Fruit fly (Drosophila melanogaster) whole organism, embryonic: ENCODE results near the gene Ubc6.

Source experiments
- Aef1 ChIP-seq: fragments of 200-800 bp; sonication (Bioruptor generic); IDR thresholded peaks from 3 replicates; pipeline ENCODE4 v1.3.6; 2022; ENCODE audit warnings: missing biosample characterization, missing genetic modification characterization
- BEAF-32 ChIP-seq: fragments of 200-800 bp; sonication (Bioruptor generic); optimal IDR thresholded peaks from 3 replicates; lab custom pipeline; 2017; ENCODE audit warnings: missing biosample characterization, missing genetic modification characterization, mild to moderate bottlenecking, moderate library complexity, missing genetic modification reagents
- BtbVII ChIP-seq: fragments of 200-800 bp; sonication (Bioruptor generic); optimal IDR thresholded peaks from 3 replicates; lab custom pipeline; 2017; ENCODE audit warnings: missing biosample characterization, mild to moderate bottlenecking, missing genetic modification characterization
- CG10321 ChIP-seq: fragments of 200-800 bp; sonication (Bioruptor generic); IDR thresholded peaks from 2 replicates; pipeline ENCODE4 v1.3.6; 2022; ENCODE audit warnings: missing biosample characterization, missing genetic modification characterization
- CG11695 ChIP-seq: fragments of 200-800 bp; sonication (Bioruptor generic); IDR thresholded peaks from 3 replicates; pipeline ENCODE4 v1.3.6; 2022; ENCODE audit warnings: missing biosample characterization, missing genetic modification characterization
- CG12769 ChIP-seq: fragments of 200-800 bp; sonication (Bioruptor generic); optimal IDR thresholded peaks from 2 replicates; lab custom pipeline; 2019; ENCODE audit warnings: missing biosample characterization, mild to moderate bottlenecking, missing genetic modification characterization, moderate library complexity
- CG15696 ChIP-seq: fragments of 200-800 bp; sonication (Bioruptor generic); optimal IDR thresholded peaks from 2 replicates; lab custom pipeline; 2019; ENCODE audit warnings: missing biosample characterization, mild to moderate bottlenecking, missing genetic modification characterization, moderate library complexity
- CG1602 ChIP-seq: fragments of 200-800 bp; sonication (Bioruptor generic); optimal IDR thresholded peaks from 3 replicates; lab custom pipeline; 2016; ENCODE audit warnings: missing biosample characterization, missing genetic modification characterization
- CG16863 ChIP-seq: fragments of 200-800 bp; sonication (Bioruptor generic); optimal IDR thresholded peaks from 3 replicates; lab custom pipeline; 2016; ENCODE audit warnings: missing biosample characterization, missing genetic modification characterization
- CG17802 ChIP-seq: fragments of 200-800 bp; sonication (Bioruptor generic); optimal IDR thresholded peaks from 2 replicates; lab custom pipeline; 2018; ENCODE audit warnings: missing biosample characterization, mild to moderate bottlenecking, missing genetic modification characterization, moderate library complexity
- CG18476 ChIP-seq: fragments of 200-800 bp; sonication (Bioruptor generic); optimal IDR thresholded peaks from 2 replicates; lab custom pipeline; 2016; ENCODE audit warnings: missing biosample characterization, mild to moderate bottlenecking, missing genetic modification characterization
- CG18599 ChIP-seq: fragments of 200-800 bp; sonication (Bioruptor generic); optimal IDR thresholded peaks from 3 replicates; lab custom pipeline; 2017; ENCODE audit warnings: missing biosample characterization, missing genetic modification characterization, mild to moderate bottlenecking, moderate library complexity, missing genetic modification reagents
- CG18764 ChIP-seq: fragments of 200-800 bp; sonication (Bioruptor generic); optimal IDR thresholded peaks from 3 replicates; lab custom pipeline; 2016; ENCODE audit warnings: missing biosample characterization, missing genetic modification characterization
- CG2678 ChIP-seq: fragments of 200-800 bp; sonication (Bioruptor generic); optimal IDR thresholded peaks from 3 replicates; lab custom pipeline; 2019; ENCODE audit warnings: missing biosample characterization, mild to moderate bottlenecking, missing genetic modification characterization, moderate library complexity
- CG2712 ChIP-seq: fragments of 200-800 bp; optimal IDR thresholded peaks from 3 replicates; lab custom pipeline; 2019; ENCODE audit warnings: missing biosample characterization, mild to moderate bottlenecking, missing genetic modification characterization, moderate library complexity
- CG4360 ChIP-seq: fragments of 200-800 bp; sonication (Bioruptor generic); IDR thresholded peaks from 2 replicates; pipeline ENCODE4 v1.3.6; 2022; ENCODE audit warnings: missing biosample characterization, missing genetic modification characterization
- CG4424 ChIP-seq: fragments of 200-800 bp; sonication (Bioruptor generic); optimal IDR thresholded peaks from 3 replicates; lab custom pipeline; 2016; ENCODE audit warnings: missing biosample characterization, missing genetic modification characterization
- CG6813 ChIP-seq: fragments of 200-800 bp; sonication (Bioruptor generic); optimal IDR thresholded peaks from 2 replicates; lab custom pipeline; 2017; ENCODE audit warnings: missing biosample characterization, missing genetic modification characterization, mild to moderate bottlenecking, moderate library complexity, missing genetic modification reagents
- CG9215 ChIP-seq: fragments of 200-800 bp; sonication (Bioruptor generic); IDR thresholded peaks from 2 replicates; pipeline ENCODE4 v1.3.6; 2022; ENCODE audit warnings: missing biosample characterization, missing genetic modification characterization
- HLHmδ ChIP-seq: fragments of 200-800 bp; sonication (Bioruptor generic); optimal IDR thresholded peaks from 2 replicates; lab custom pipeline; 2018; ENCODE audit warnings: missing biosample characterization, mild to moderate bottlenecking, missing genetic modification characterization, moderate library complexity
- Hr78 ChIP-seq, 2 experiments: fragments of 200-800 bp in 1 of 2; fragments of >200 bp in 1 of 2; sonication (Bioruptor generic) in 1 of 2; optimal IDR thresholded peaks; 2 replicates each; lab custom pipeline; 2017 to 2019; ENCODE audit warnings: missing biosample characterization in 2 of 2, missing genetic modification characterization in 2 of 2, mild to moderate bottlenecking in 1 of 2, moderate library complexity in 1 of 2
- Lim3 ChIP-seq: fragments of 200-800 bp; sonication (Bioruptor generic); IDR thresholded peaks from 2 replicates; pipeline ENCODE4 v1.3.6; 2022; ENCODE audit warnings: missing biosample characterization, missing genetic modification characterization
- Med ChIP-seq: fragments of 200-800 bp; sonication (Bioruptor generic); peaks from one replicate; lab custom pipeline; 2016; ENCODE audit warnings: missing biosample characterization, missing genetic modification characterization, mild to moderate bottlenecking, inconsistent platforms, moderate library complexity
- NC2α ChIP-seq: fragments of 200-800 bp; sonication (Bioruptor generic); optimal IDR thresholded peaks from 2 replicates; lab custom pipeline; 2016; ENCODE audit warnings: missing biosample characterization, missing genetic modification characterization
- Oli ChIP-seq: fragments of 200-800 bp; sonication (Bioruptor generic); optimal IDR thresholded peaks from 2 replicates; lab custom pipeline; 2018; ENCODE audit warnings: missing biosample characterization, mild to moderate bottlenecking, missing genetic modification characterization, moderate library complexity
- Rx ChIP-seq: fragments of 200-800 bp; sonication (Bioruptor generic); IDR thresholded peaks from 2 replicates; pipeline ENCODE4 v1.3.6; 2022; ENCODE audit warnings: missing biosample characterization, missing genetic modification characterization
- Sox100B ChIP-seq: fragments of 200-800 bp; sonication (Bioruptor generic); optimal IDR thresholded peaks from 3 replicates; lab custom pipeline; 2018; ENCODE audit warnings: missing biosample characterization, mild to moderate bottlenecking, missing genetic modification characterization
- Ssrp ChIP-seq: fragments of 200-800 bp; sonication (Bioruptor generic); optimal IDR thresholded peaks from 2 replicates; lab custom pipeline; 2018; ENCODE audit warnings: missing biosample characterization, mild to moderate bottlenecking, missing genetic modification characterization, moderate library complexity
- Usf ChIP-seq: fragments of 200-800 bp; sonication (Bioruptor generic); optimal IDR thresholded peaks from 2 replicates; lab custom pipeline; 2017; ENCODE audit warnings: missing genotype, missing biosample characterization, missing genetic modification characterization
- Xrp1 ChIP-seq: fragments of 200-800 bp; sonication (Bioruptor generic); IDR thresholded peaks from 2 replicates; pipeline ENCODE4 v1.3.6; 2022; ENCODE audit warnings: missing biosample characterization, missing genetic modification characterization
- ac ChIP-seq: fragments of 200-800 bp; sonication (Bioruptor generic); optimal IDR thresholded peaks from 3 replicates; lab custom pipeline; 2017; ENCODE audit warnings: missing biosample characterization, mild to moderate bottlenecking, missing genetic modification characterization
- aop ChIP-seq: fragments of 200-800 bp; sonication (Bioruptor generic); IDR thresholded peaks from 2 replicates; pipeline ENCODE4 v1.3.6; 2022; ENCODE audit warnings: missing biosample characterization, missing genetic modification characterization
- ap ChIP-seq: fragments of 200-800 bp; sonication (Bioruptor generic); IDR thresholded peaks from 2 replicates; pipeline ENCODE4 v1.3.6; 2022; ENCODE audit warnings: missing biosample characterization, missing genetic modification characterization
- ato ChIP-seq: fragments of 200-800 bp; sonication (Bioruptor generic); IDR thresholded peaks from 2 replicates; pipeline ENCODE4 v1.3.6; 2022; ENCODE audit warnings: missing biosample characterization, missing genetic modification characterization; ENCODE audit not compliant: partially characterized antibody
- bsh ChIP-seq, 2 experiments: fragments of 200-800 bp; sonication (Bioruptor generic); optimal IDR thresholded peaks; 2 replicates each; lab custom pipeline; 2017 to 2018; ENCODE audit warnings: mild to moderate bottlenecking in 2 of 2, missing biosample characterization in 2 of 2, missing genetic modification characterization in 2 of 2, moderate library complexity in 1 of 2
- chm ChIP-seq: fragments of 200-800 bp; sonication (Bioruptor generic); IDR thresholded peaks from 2 replicates; pipeline ENCODE4 v1.3.6; 2022; ENCODE audit warnings: missing biosample characterization, missing genetic modification characterization
- crc ChIP-seq: fragments of 200-800 bp; sonication (Bioruptor generic); optimal IDR thresholded peaks from 2 replicates; lab custom pipeline; 2016; ENCODE audit warnings: missing biosample characterization, missing genetic modification characterization
- dan ChIP-seq: fragments of 200-800 bp; sonication (Bioruptor generic); IDR thresholded peaks from 2 replicates; pipeline ENCODE4 v1.3.6; 2022; ENCODE audit warnings: missing biosample characterization, missing genetic modification characterization
- dmrt99B ChIP-seq: fragments of 200-800 bp; sonication (Bioruptor generic); optimal IDR thresholded peaks from 2 replicates; lab custom pipeline; 2018; ENCODE audit warnings: missing biosample characterization, mild to moderate bottlenecking, missing genetic modification characterization, moderate library complexity
- fd96Cb ChIP-seq: fragments of 200-800 bp; sonication (Bioruptor generic); optimal IDR thresholded peaks from 2 replicates; lab custom pipeline; 2018; ENCODE audit warnings: missing biosample characterization, mild to moderate bottlenecking, missing genetic modification characterization, moderate library complexity
- her ChIP-seq: fragments of 200-800 bp; sonication (Bioruptor generic); optimal IDR thresholded peaks from 2 replicates; lab custom pipeline; 2016; ENCODE audit warnings: missing biosample characterization, missing genetic modification characterization
- jigr1 ChIP-seq: fragments of 200-800 bp; sonication (Bioruptor generic); IDR thresholded peaks from 3 replicates; pipeline ENCODE4 v1.3.6; 2022; ENCODE audit warnings: missing biosample characterization, missing genetic modification characterization
- lmd ChIP-seq: fragments of 200-800 bp; sonication (Bioruptor generic); IDR thresholded peaks from 2 replicates; pipeline ENCODE4 v1.3.6; 2022; ENCODE audit warnings: missing biosample characterization, missing genetic modification characterization
- nerfin-2 ChIP-seq: fragments of 200-800 bp; sonication (Bioruptor generic); IDR thresholded peaks from 2 replicates; pipeline ENCODE4 v1.3.6; 2022; ENCODE audit warnings: missing biosample characterization, missing genetic modification characterization; ENCODE audit not compliant: partially characterized antibody
- onecut ChIP-seq: fragments of 200-800 bp; sonication (Bioruptor generic); IDR thresholded peaks from 2 replicates; pipeline ENCODE4 v1.3.6; 2022; ENCODE audit warnings: missing biosample characterization, missing genetic modification characterization
- seq ChIP-seq: fragments of 200-800 bp; sonication (Bioruptor generic); IDR thresholded peaks from 2 replicates; pipeline ENCODE4 v1.3.6; 2022; ENCODE audit warnings: missing biosample characterization, missing genetic modification characterization
- shn ChIP-seq: fragments of 200-800 bp; sonication (Bioruptor generic); optimal IDR thresholded peaks from 3 replicates; lab custom pipeline; 2016; ENCODE audit warnings: missing biosample characterization, missing genetic modification characterization
- slbo ChIP-seq: fragments of 200-800 bp; sonication (Bioruptor generic); IDR thresholded peaks from 2 replicates; pipeline ENCODE4 v1.3.6; 2022; ENCODE audit warnings: missing biosample characterization, missing genetic modification characterization
- zfh1 ChIP-seq: fragments of 200-800 bp; sonication (Bioruptor generic); IDR thresholded peaks from 3 replicates; pipeline ENCODE4 v1.3.6; 2022; ENCODE audit warnings: missing biosample characterization, missing genetic modification characterization

The Ubc6 gene

dm6 chr3R:4989150-4990017 is 36.9 kb upstream of the Ubc6 start (continued):
- TF ChIP-seq onecut (GFP tag; lab: Robert Waterston, UW) (0 out of 2 replicates have a peak, but pooled peaks have one; percentile 25), Lim3 (GFP tag; lab: Robert Waterston, UW) (no peak), nerfin-2 (GFP tag; lab: Robert Waterston, UW) (no peak), CG17802 (tag; lab: Kevin White, UChicago) (no peak), bsh (GFP tag; optimal IDR thresholded peaks at IDR 0.05; lab: Kevin White, UChicago) (peak in 1 of 2 experiments; percentile 45), CG16863 (GFP tag; lab: Kevin White, UChicago) (peak; percentile 48), CG15696 (peak; percentile 82), Aef1 (GFP tag; lab: Robert Waterston, UW) (no peak), jigr1 (no peak), Sox100B (GFP tag; lab: Kevin White, UChicago) (peak; percentile 76), BtbVII (GFP tag; lab: Kevin White, UChicago) (peak; percentile 12), BEAF-32 (no peak), CG10321 (GFP tag; lab: Robert Waterston, UW) (no peak), Rx (GFP tag; lab: Robert Waterston, UW) (no peak), Xrp1 (GFP tag; lab: Robert Waterston, UW) (0 out of 2 replicates have a peak, but pooled peaks have one; percentile 47), Usf (GFP tag; lab: Kevin White, UChicago) (peak; percentile 54), CG4424 (GFP tag; lab: Kevin White, UChicago) (peak; percentile 70), Oli (tag; lab: Kevin White, UChicago) (peak; percentile 58), NC2α (GFP tag; lab: Kevin White, UChicago) (peak; percentile 29), CG9215 (no peak), CG1602 (peak; percentile 52), aop (GFP tag; lab: Robert Waterston, UW) (no peak), CG18764 (no peak), CG2712 (tag; lab: Kevin White, UChicago) (peak; percentile 82), slbo (GFP tag; lab: Robert Waterston, UW) (no peak), ac (GFP tag; lab: Kevin White, UChicago) (peak; percentile 56), zfh1 (GFP tag; lab: Robert Waterston, UW) (no peak), HLHmδ (GFP tag; lab: Kevin White, UChicago) (peak; percentile 25), shn (GFP tag; lab: Kevin White, UChicago) (peak; percentile 39), CG11695 (GFP tag; lab: Robert Waterston, UW) (no peak), crc (GFP tag; lab: Kevin White, UChicago) (no peak), Ssrp (tag; lab: Kevin White, UChicago) (peak; percentile 72), seq (GFP tag; lab: Robert Waterston, UW) (no peak), Hr78 (GFP tag; optimal IDR thresholded peaks at IDR 0.05; lab: Kevin White, UChicago) (peak in 1 of 2 experiments; percentile 64), CG2678 (tag; lab: Kevin White, UChicago) (peak; percentile 63), Med (GFP tag; lab: Kevin White, UChicago) (peak; percentile 77), CG12769 (tag; lab: Kevin White, UChicago) (peak; percentile 12), CG18599 (GFP tag; lab: Kevin White, UChicago) (peak; percentile 24), fd96Cb (peak; percentile 58), her (GFP tag; lab: Kevin White, UChicago) (no peak), dan (GFP tag; lab: Robert Waterston, UW) (no peak), CG4360 (GFP tag; lab: Robert Waterston, UW) (no peak), ap (GFP tag; lab: Robert Waterston, UW) (no peak), ato (GFP tag; lab: Robert Waterston, UW) (no peak), chm (GFP tag; lab: Robert Waterston, UW) (no peak), CG6813 (GFP tag; lab: Kevin White, UChicago) (peak; percentile 21), CG18476 (GFP tag; lab: Kevin White, UChicago) (no peak), lmd (GFP tag; lab: Robert Waterston, UW) (0 out of 2 replicates have a peak, but pooled peaks have one; percentile 37), dmrt99B (tag; lab: Kevin White, UChicago) (peak; percentile 64)
